Fruit fly (Drosophila melanogaster) whole organism, embryonic: Measurements from ENCODE around the gene NKCC.

Experiments used
- Adf1 ChIP-seq: fragments of 200-800 bp; sonication (Bioruptor generic); IDR thresholded peaks from 2 replicates; pipeline ENCODE4 v1.3.6; 2022; ENCODE audit warnings: missing biosample characterization, missing genetic modification characterization
- Awh ChIP-seq: fragments of 200-800 bp; sonication (Bioruptor generic); IDR thresholded peaks from 2 replicates; pipeline ENCODE4, ENCODE4 v1.3.6; 2022; ENCODE audit warnings: missing biosample characterization, missing genetic modification characterization
- Bteb2 ChIP-seq: fragments of 200-800 bp; sonication (Bioruptor generic); optimal IDR thresholded peaks from 2 replicates; lab custom pipeline; 2016; ENCODE audit warnings: missing biosample characterization, missing genetic modification characterization
- CG1024 ChIP-seq: fragments of 200-800 bp; sonication (Bioruptor generic); IDR thresholded peaks from 2 replicates; pipeline ENCODE4 v1.3.6; 2022; ENCODE audit warnings: missing biosample characterization, missing genetic modification characterization
- CG11093 ChIP-seq: fragments of 200-800 bp; sonication (Bioruptor generic); IDR thresholded peaks from 3 replicates; pipeline ENCODE4 v1.3.6; 2022; ENCODE audit warnings: missing biosample characterization, missing genetic modification characterization
- CG11504 ChIP-seq: fragments of 200-800 bp; sonication (Bioruptor generic); optimal IDR thresholded peaks from 3 replicates; lab custom pipeline; 2019; ENCODE audit warnings: missing biosample characterization, mild to moderate bottlenecking, missing genetic modification characterization, moderate library complexity
- CG11560 ChIP-seq: fragments of 200-800 bp; sonication (Bioruptor generic); IDR thresholded peaks from 3 replicates; pipeline ENCODE4 v1.3.6; 2022; ENCODE audit warnings: missing biosample characterization, missing genetic modification characterization
- CG13624 ChIP-seq: fragments of 200-800 bp; sonication (Bioruptor generic); optimal IDR thresholded peaks from 2 replicates; lab custom pipeline; 2016; ENCODE audit warnings: missing biosample characterization, missing genetic modification characterization
- CG13775 ChIP-seq: fragments of 200-800 bp; sonication (Bioruptor generic); optimal IDR thresholded peaks from 3 replicates; lab custom pipeline; 2017; ENCODE audit warnings: missing biosample characterization, mild to moderate bottlenecking, missing genetic modification characterization
- CG15479 ChIP-seq: fragments of 200-800 bp; sonication (Bioruptor generic); optimal IDR thresholded peaks from 3 replicates; lab custom pipeline; 2019; ENCODE audit warnings: missing biosample characterization, mild to moderate bottlenecking, missing genetic modification characterization, moderate library complexity
- CG15514 ChIP-seq: fragments of 200-800 bp; sonication (Bioruptor generic); optimal IDR thresholded peaks from 3 replicates; lab custom pipeline; 2017; ENCODE audit warnings: missing biosample characterization, missing genetic modification characterization, mild to moderate bottlenecking, moderate library complexity, missing genetic modification reagents
- CG15601 ChIP-seq: fragments of 200-800 bp; sonication (Bioruptor generic); optimal IDR thresholded peaks from 3 replicates; lab custom pipeline; 2019; ENCODE audit warnings: missing biosample characterization, mild to moderate bottlenecking, missing genetic modification characterization, moderate library complexity
- CG16779 ChIP-seq: fragments of 200-800 bp; sonication (Bioruptor generic); IDR thresholded peaks from 2 replicates; pipeline ENCODE4 v1.3.6; 2022; ENCODE audit warnings: missing biosample characterization, missing genetic modification characterization
- CG17612 ChIP-seq: fragments of 200-800 bp; sonication (Bioruptor generic); IDR thresholded peaks from 2 replicates; pipeline ENCODE4 v1.3.6; 2022; ENCODE audit warnings: missing biosample characterization, missing genetic modification characterization
- CG31365 ChIP-seq: fragments of 200-800 bp; sonication (Bioruptor generic); optimal IDR thresholded peaks from 2 replicates; lab custom pipeline; 2018; ENCODE audit warnings: missing biosample characterization, mild to moderate bottlenecking, missing genetic modification characterization
- CG6272 ChIP-seq: fragments of 200-800 bp; sonication (Bioruptor generic); IDR thresholded peaks from 2 replicates; pipeline ENCODE4 v1.3.6; 2022; ENCODE audit warnings: missing biosample characterization, missing genetic modification characterization
- CG6654 ChIP-seq: fragments of 200-800 bp; sonication (Bioruptor generic); optimal IDR thresholded peaks from 2 replicates; lab custom pipeline; 2017; ENCODE audit warnings: missing biosample characterization, mild to moderate bottlenecking, missing genetic modification characterization
- CG7556 ChIP-seq: fragments of 200-800 bp; sonication (Bioruptor generic); optimal IDR thresholded peaks from 2 replicates; lab custom pipeline; 2017; ENCODE audit warnings: missing biosample characterization, mild to moderate bottlenecking, missing genetic modification characterization
- CG7987 ChIP-seq: fragments of 200-800 bp; sonication (Bioruptor generic); optimal IDR thresholded peaks from 2 replicates; lab custom pipeline; 2018; ENCODE audit warnings: missing biosample characterization, mild to moderate bottlenecking, missing genetic modification characterization, moderate library complexity
- CG9215 ChIP-seq: fragments of 200-800 bp; sonication (Bioruptor generic); IDR thresholded peaks from 2 replicates; pipeline ENCODE4 v1.3.6; 2022; ENCODE audit warnings: missing biosample characterization, missing genetic modification characterization
- CG9817 ChIP-seq: fragments of 200-800 bp; sonication (Bioruptor generic); optimal IDR thresholded peaks from 2 replicates; lab custom pipeline; 2018; ENCODE audit warnings: missing biosample characterization, mild to moderate bottlenecking, missing genetic modification characterization, moderate library complexity
- CG9876 ChIP-seq: fragments of 200-800 bp; sonication (Bioruptor generic); optimal IDR thresholded peaks from 2 replicates; lab custom pipeline; 2016; ENCODE audit warnings: missing biosample characterization, missing genetic modification characterization
- Camta ChIP-seq: fragments of 200-800 bp; sonication (Bioruptor generic); optimal IDR thresholded peaks from 2 replicates; lab custom pipeline; 2016; ENCODE audit warnings: missing biosample characterization, missing genetic modification characterization
- Chrac-16 ChIP-seq: fragments of 200-800 bp; sonication (Bioruptor generic); optimal IDR thresholded peaks from 3 replicates; lab custom pipeline; 2016; ENCODE audit warnings: missing biosample characterization, missing genetic modification characterization
- CrebB ChIP-seq: fragments of 200-800 bp; sonication (Bioruptor generic); optimal IDR thresholded peaks from 3 replicates; lab custom pipeline; 2018; ENCODE audit warnings: missing biosample characterization, mild to moderate bottlenecking, missing genetic modification characterization
- D19A ChIP-seq: fragments of 200-800 bp; optimal IDR thresholded peaks from 3 replicates; lab custom pipeline; 2019; ENCODE audit warnings: missing biosample characterization, mild to moderate bottlenecking, missing genetic modification characterization, moderate library complexity
- D19B ChIP-seq: fragments of 200-800 bp; sonication (Bioruptor generic); optimal IDR thresholded peaks from 2 replicates; lab custom pipeline; 2017; ENCODE audit warnings: missing biosample characterization, mild to moderate bottlenecking, missing genetic modification characterization
- Dll ChIP-seq: fragments of 200-800 bp; sonication (Bioruptor generic); IDR thresholded peaks from 4 replicates; pipeline ENCODE4 v1.3.6; 2022; ENCODE audit warnings: missing biosample characterization, missing genetic modification characterization; ENCODE audit not compliant: partially characterized antibody
- E2f2 ChIP-seq: fragments of 200-800 bp; sonication (Bioruptor generic); IDR thresholded peaks from 2 replicates; pipeline ENCODE4 v1.3.6; 2022; ENCODE audit warnings: missing biosample characterization, missing genetic modification characterization
- Elba2 ChIP-seq: fragments of 200-800 bp; sonication (Bioruptor generic); optimal IDR thresholded peaks from 3 replicates; lab custom pipeline; 2016; ENCODE audit warnings: missing biosample characterization, missing genetic modification characterization
- Fer2 ChIP-seq: fragments of 200-800 bp; sonication (Bioruptor generic); optimal IDR thresholded peaks from 2 replicates; lab custom pipeline; 2018; ENCODE audit warnings: missing biosample characterization, mild to moderate bottlenecking, missing genetic modification characterization, moderate library complexity
- GATAe ChIP-seq: fragments of 200-800 bp; sonication (Bioruptor generic); conservative IDR thresholded peaks from 2 replicates; pipeline ENCODE4 v1.3.6; 2022; ENCODE audit warnings: missing biosample characterization, missing genetic modification characterization
- Hand ChIP-seq: fragments of 200-800 bp; sonication (Bioruptor generic); optimal IDR thresholded peaks from 2 replicates; lab custom pipeline; 2017; ENCODE audit warnings: mild to moderate bottlenecking, missing biosample characterization, missing genetic modification reagents, missing genetic modification characterization
- MESR4 ChIP-seq: fragments of 200-800 bp; sonication (Bioruptor generic); optimal IDR thresholded peaks from 2 replicates; lab custom pipeline; 2018; ENCODE audit warnings: missing biosample characterization, mild to moderate bottlenecking, missing genetic modification characterization, moderate library complexity
- Mad ChIP-seq: fragments of 200-800 bp; sonication (Bioruptor generic); optimal IDR thresholded peaks from 2 replicates; lab custom pipeline; 2016; ENCODE audit warnings: missing biosample characterization, missing genetic modification characterization
- Med ChIP-seq: fragments of 200-800 bp; sonication (Bioruptor generic); peaks from one replicate; lab custom pipeline; 2016; ENCODE audit warnings: missing biosample characterization, missing genetic modification characterization, mild to moderate bottlenecking, inconsistent platforms, moderate library complexity
- Mes4 ChIP-seq: fragments of 200-800 bp; sonication (Bioruptor generic); optimal IDR thresholded peaks from 2 replicates; lab custom pipeline; 2016; ENCODE audit warnings: missing biosample characterization, missing genetic modification characterization
- Neu2 ChIP-seq: fragments of 200-800 bp; sonication (Bioruptor generic); optimal IDR thresholded peaks from 3 replicates; lab custom pipeline; 2016; ENCODE audit warnings: missing biosample characterization, missing genetic modification characterization, borderline replicate concordance
- Ssrp ChIP-seq: fragments of 200-800 bp; sonication (Bioruptor generic); optimal IDR thresholded peaks from 2 replicates; lab custom pipeline; 2018; ENCODE audit warnings: missing biosample characterization, mild to moderate bottlenecking, missing genetic modification characterization, moderate library complexity
- chn ChIP-seq: fragments of 200-800 bp; sonication (Bioruptor generic); optimal IDR thresholded peaks from 2 replicates; lab custom pipeline; 2016; ENCODE audit warnings: missing biosample characterization, missing genetic modification characterization
- dpn ChIP-seq, 2 experiments: fragments of 200-800 bp; sonication (Bioruptor generic); optimal IDR thresholded peaks; 3 replicates each; lab custom pipeline; 2016; ENCODE audit warnings: missing biosample characterization in 2 of 2, missing genetic modification characterization in 2 of 2
- exex ChIP-seq: fragments of 200-800 bp; sonication (Bioruptor generic); optimal IDR thresholded peaks from 4 replicates; lab custom pipeline; 2018; ENCODE audit warnings: missing biosample characterization, mild to moderate bottlenecking, missing genetic modification characterization, moderate library complexity
- fd64A ChIP-seq: fragments of 200-800 bp; sonication (Bioruptor generic); optimal IDR thresholded peaks from 3 replicates; lab custom pipeline; 2018; ENCODE audit warnings: missing biosample characterization, mild to moderate bottlenecking, missing genetic modification characterization
- gro ChIP-seq: fragments of 200-800 bp; sonication (Bioruptor generic); optimal IDR thresholded peaks from 2 replicates; lab custom pipeline; 2016; ENCODE audit warnings: missing biosample characterization, missing genetic modification characterization
- knrl ChIP-seq: fragments of 200-800 bp; sonication (Bioruptor generic); IDR thresholded peaks from 3 replicates; pipeline ENCODE4 v1.3.6; 2022; ENCODE audit warnings: missing biosample characterization, missing genetic modification characterization; ENCODE audit not compliant: partially characterized antibody
- lbe ChIP-seq: fragments of 200-800 bp; sonication (Bioruptor generic); optimal IDR thresholded peaks from 2 replicates; lab custom pipeline; 2016; ENCODE audit warnings: missing biosample characterization, mild to moderate bottlenecking, missing genetic modification characterization
- lmd ChIP-seq: fragments of 200-800 bp; sonication (Bioruptor generic); IDR thresholded peaks from 2 replicates; pipeline ENCODE4 v1.3.6; 2022; ENCODE audit warnings: missing biosample characterization, missing genetic modification characterization
- ro ChIP-seq: fragments of 200-800 bp; sonication (Bioruptor generic); IDR thresholded peaks from 2 replicates; pipeline ENCODE4 v1.3.6; 2022; ENCODE audit warnings: missing biosample characterization, missing genetic modification characterization
- tx ChIP-seq: fragments of 200-800 bp; sonication (Bioruptor generic); optimal IDR thresholded peaks from 2 replicates; lab custom pipeline; 2016; ENCODE audit warnings: missing biosample characterization, missing genetic modification characterization
- vvl ChIP-seq: fragments of 200-800 bp; sonication (Bioruptor generic); IDR thresholded peaks from 2 replicates; pipeline ENCODE4 v1.3.6; 2022; ENCODE audit warnings: missing biosample characterization, missing genetic modification characterization
- wdn ChIP-seq: fragments of 200-800 bp; sonication (Bioruptor generic); IDR thresholded peaks from 2 replicates; pipeline ENCODE4 v1.3.6; 2022; ENCODE audit warnings: missing biosample characterization, missing genetic modification characterization
- zfh1 ChIP-seq: fragments of 200-800 bp; sonication (Bioruptor generic); IDR thresholded peaks from 3 replicates; pipeline ENCODE4 v1.3.6; 2022; ENCODE audit warnings: missing biosample characterization, missing genetic modification characterization

NKCC gene

DNA sequence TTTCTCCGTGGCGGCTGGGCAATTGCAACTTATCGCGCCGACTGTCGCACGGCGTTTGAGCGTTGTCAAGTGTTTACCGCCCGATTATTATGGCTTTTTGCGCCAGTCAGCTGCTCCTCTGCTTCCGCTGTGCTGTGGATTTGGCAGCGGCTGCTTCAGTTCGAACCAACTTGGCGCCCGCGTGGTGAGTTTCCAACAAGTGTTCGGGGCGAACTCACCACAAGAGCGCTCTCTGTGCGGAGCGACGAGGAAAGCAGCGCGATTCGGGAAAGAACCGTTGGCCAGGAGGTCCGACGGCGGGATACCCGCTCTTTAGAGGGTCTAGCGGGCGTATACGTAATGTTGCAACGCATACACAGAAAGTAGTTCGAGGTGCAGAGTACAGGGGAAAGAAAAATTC, at the start of gene NKCC (continued):
- TF ChIP-seq CG15479: no peak
- no peak for TF ChIP-seq lbe (GFP tag; lab: Kevin White, UChicago)
- no peak for TF ChIP-seq Neu2 (GFP tag; lab: Kevin White, UChicago)
- no peak for TF ChIP-seq CG11504 (tag; lab: Kevin White, UChicago)
- no peak for TF ChIP-seq CG11093
- no peak for TF ChIP-seq Camta (GFP tag; lab: Kevin White, UChicago)
- TF ChIP-seq Mad (GFP tag; lab: Kevin White, UChicago): no peak
- no peak for TF ChIP-seq gro (GFP tag; lab: Kevin White, UChicago)
- no peak for TF ChIP-seq Bteb2 (GFP tag; lab: Kevin White, UChicago)
- no peak for TF ChIP-seq CG11560
- TF ChIP-seq fd64A (GFP tag; lab: Kevin White, UChicago): no peak
- no peak for TF ChIP-seq Fer2 (tag; lab: Kevin White, UChicago)
- no peak for TF ChIP-seq CG6272 (GFP tag; lab: Robert Waterston, UW)
- TF ChIP-seq Med (GFP tag; lab: Kevin White, UChicago): peak; percentile 82
- no peak for TF ChIP-seq chn (GFP tag; lab: Kevin White, UChicago)
- no peak for TF ChIP-seq CG13775 (GFP tag; lab: Kevin White, UChicago)
- TF ChIP-seq MESR4 (GFP tag; lab: Kevin White, UChicago): no peak
- no peak for TF ChIP-seq Awh (GFP tag; lab: Robert Waterston, UW)
- no peak for TF ChIP-seq CG7987 (GFP tag; lab: Kevin White, UChicago)
- no peak for TF ChIP-seq CG9876 (GFP tag; lab: Kevin White, UChicago)
- TF ChIP-seq Dll (GFP tag; lab: Robert Waterston, UW): no peak
- no peak for TF ChIP-seq knrl (GFP tag; lab: Robert Waterston, UW)
- peak; percentile 46; the same call in 1 of the 2 replicates for TF ChIP-seq E2f2 (GFP tag; lab: Robert Waterston, UW)
- TF ChIP-seq lmd: no peak
- TF ChIP-seq CG9817 (tag; lab: Kevin White, UChicago): no peak
- no peak for TF ChIP-seq Chrac-16 (GFP tag; lab: Kevin White, UChicago)
- no peak for TF ChIP-seq CG1024 (GFP tag; lab: Robert Waterston, UW)
- peak; percentile 57 for TF ChIP-seq Adf1
- TF ChIP-seq exex (tag; lab: Kevin White, UChicago): peak; percentile 4
- TF ChIP-seq Hand (GFP tag; lab: Kevin White, UChicago): no peak
- TF ChIP-seq CG16779 (GFP tag; lab: Robert Waterston, UW): no peak
- TF ChIP-seq GATAe (GFP tag; lab: Robert Waterston, UW): no peak
- no peak for TF ChIP-seq dpn (GFP tag; optimal IDR thresholded peaks at IDR 0.05; lab: Kevin White, UChicago)
- no peak for TF ChIP-seq wdn (GFP tag; lab: Robert Waterston, UW)
- peak; percentile 27 for TF ChIP-seq D19B (GFP tag; lab: Kevin White, UChicago)
- TF ChIP-seq CG7556: no peak
- no peak for TF ChIP-seq CG31365
- TF ChIP-seq tx (GFP tag; lab: Kevin White, UChicago): no peak
- 0 out of 3 replicates have a peak, but pooled peaks have one; percentile 12 for TF ChIP-seq zfh1
- no peak for TF ChIP-seq ro (GFP tag; lab: Robert Waterston, UW)
- no peak for TF ChIP-seq CG17612 (GFP tag; lab: Robert Waterston, UW)
- no peak for TF ChIP-seq CG6654 (GFP tag; lab: Kevin White, UChicago)
- TF ChIP-seq Ssrp (tag; lab: Kevin White, UChicago): no peak
- TF ChIP-seq CG15514 (GFP tag; lab: Kevin White, UChicago): peak; percentile 25
- no peak for TF ChIP-seq D19A (tag; lab: Kevin White, UChicago)
- no peak for TF ChIP-seq CG13624 (GFP tag; lab: Kevin White, UChicago)
- TF ChIP-seq CG15601 (tag; lab: Kevin White, UChicago): no peak
- no peak for TF ChIP-seq Mes4 (GFP tag; lab: Kevin White, UChicago)
- TF ChIP-seq CG9215 (GFP tag; lab: Robert Waterston, UW): no peak
- TF ChIP-seq vvl (GFP tag; lab: Robert Waterston, UW): no peak
- no peak for TF ChIP-seq CrebB (tag; lab: Kevin White, UChicago)
- TF ChIP-seq Elba2 (GFP tag; lab: Kevin White, UChicago): no peak
